Worm (Caenorhabditis elegans): ENCODE results near the gene F52C9.5.

- TF ChIP-seq T23F11.4 (GFP tag; optimal IDR thresholded peaks at IDR 0.05) (no peak), hlh-15 (tag; optimal IDR thresholded peaks at IDR 0.05) (no peak), nhr-11 (tag; optimal IDR thresholded peaks at IDR 0.05) (no peak), ceh-9 (tag; optimal IDR thresholded peaks at IDR 0.05) (no peak)
These were observed 42.5 kb downstream of the F52C9.5 start for ce11 chrIII:5344561-5344960.
